Worm (Caenorhabditis elegans): ENCODE data around the gene F55G1.15.

Gene F55G1.15

DNA sequence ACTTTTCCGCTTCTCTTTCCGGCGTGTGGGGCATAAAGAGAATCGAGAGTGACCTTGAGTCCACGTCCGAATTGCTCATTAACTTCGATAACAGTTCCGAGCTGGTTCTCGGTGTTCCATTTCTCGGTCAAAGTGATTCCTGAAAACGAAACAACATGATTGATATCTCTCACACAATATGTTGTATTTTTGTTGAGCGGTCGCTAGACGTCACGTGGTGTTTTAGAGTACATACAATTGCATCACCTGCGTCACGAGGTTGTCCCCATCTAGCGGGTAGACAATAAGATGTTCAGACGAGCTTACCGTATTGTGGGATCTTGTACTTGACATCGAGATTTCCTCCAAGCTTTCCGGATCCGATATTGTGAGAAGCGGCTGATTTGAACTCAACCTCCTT, 6.1 kb upstream of the F55G1.15 start (continued):
- TF ChIP-seq ZK337.2 (GFP tag; IDR thresholded peaks at IDR 0.05): no peak
- no peak for TF ChIP-seq lir-3 (tag; optimal IDR thresholded peaks at IDR 0.05)
- no peak for TF ChIP-seq saeg-2 (GFP tag; IDR thresholded peaks at IDR 0.05)
- no peak for TF ChIP-seq ces-1 (GFP tag; optimal IDR thresholded peaks at IDR 0.05)
- TF ChIP-seq lin-39 (tag; optimal IDR thresholded peaks at IDR 0.05): no peak
- no peak for TF ChIP-seq tag-97 (GFP tag; IDR thresholded peaks at IDR 0.05)
- peak in 1 of 2 experiments; percentile 6 for TF ChIP-seq daf-16 (GFP tag; optimal IDR thresholded peaks at IDR 0.05)
- TF ChIP-seq daf-16 (tag; optimal IDR thresholded peaks at IDR 0.05): peak; percentile 55
- TF ChIP-seq nhr-77 (tag; optimal IDR thresholded peaks at IDR 0.05): peak; percentile 24
- no peak for TF ChIP-seq F10B5.3 (tag; optimal IDR thresholded peaks at IDR 0.05)
- no peak for TF ChIP-seq F44E2.7 (GFP tag; IDR thresholded peaks at IDR 0.05)
- no peak for TF ChIP-seq lin-1 (GFP tag; IDR thresholded peaks at IDR 0.05)
- no peak for TF ChIP-seq zfp-2 (tag; optimal IDR thresholded peaks at IDR 0.05)
- no peak for TF ChIP-seq vab-7 (GFP tag; IDR thresholded peaks at IDR 0.05)
- TF ChIP-seq aly-2 (tag; optimal IDR thresholded peaks at IDR 0.05): no peak
- TF ChIP-seq duxl-1 (tag; optimal IDR thresholded peaks at IDR 0.05; ENCODE audit: poor library complexity): peak; percentile 17
- TF ChIP-seq ztf-7 (tag; optimal IDR thresholded peaks at IDR 0.05): no peak
- TF ChIP-seq ZK546.5 (tag; optimal IDR thresholded peaks at IDR 0.05): no peak
- no peak for TF ChIP-seq lin-13 (GFP tag; optimal IDR thresholded peaks at IDR 0.05)
- TF ChIP-seq nhr-41 (GFP tag; IDR thresholded peaks at IDR 0.05): no peak
- no peak for TF ChIP-seq snpc-4 (tag; optimal IDR thresholded peaks at IDR 0.05)
- peak; percentile 42 for TF ChIP-seq dve-1 (tag; optimal IDR thresholded peaks at IDR 0.05; ENCODE audit: insufficient read depth)
- no peak for TF ChIP-seq fos-1 (tag; optimal IDR thresholded peaks at IDR 0.05)
- TF ChIP-seq daf-8 (GFP tag; IDR thresholded peaks at IDR 0.05): no peak
- TF ChIP-seq dmd-6 (GFP tag; IDR thresholded peaks at IDR 0.05): peak; percentile 55
- no peak for TF ChIP-seq lin-38 (GFP tag; IDR thresholded peaks at IDR 0.05)
- TF ChIP-seq T20F7.1 (GFP tag; optimal IDR thresholded peaks at IDR 0.05): peak; percentile 7
- no peak for TF ChIP-seq Y75B8A.6 (GFP tag; IDR thresholded peaks at IDR 0.05)
- no peak for TF ChIP-seq F49E8.2 (tag; optimal IDR thresholded peaks at IDR 0.05; ENCODE audit: borderline replicate concordance)
- TF ChIP-seq dmd-9 (GFP tag; IDR thresholded peaks at IDR 0.05): no peak
- peak in 1 of 2 experiments; percentile 48 for TF ChIP-seq mdl-1 (tag; optimal IDR thresholded peaks at IDR 0.05)
- no peak for TF ChIP-seq zag-1 (tag; optimal IDR thresholded peaks at IDR 0.05)
- TF ChIP-seq nhr-48 (tag; optimal IDR thresholded peaks at IDR 0.05): peak; percentile 39
- TF ChIP-seq hlh-11 (tag; optimal IDR thresholded peaks at IDR 0.05): peak; percentile 71
- TF ChIP-seq sdz-12 (GFP tag; optimal IDR thresholded peaks at IDR 0.05): no peak
- no peak for TF ChIP-seq jun-1 (tag; optimal IDR thresholded peaks at IDR 0.05)
- no peak for TF ChIP-seq pha-4 (GFP tag; IDR thresholded peaks at IDR 0.05)
- TF ChIP-seq pha-4 (tag; optimal IDR thresholded peaks at IDR 0.05): no peak
- TF ChIP-seq gei-8 (GFP tag; optimal IDR thresholded peaks at IDR 0.05): no peak
- TF ChIP-seq nhr-10 (tag; optimal IDR thresholded peaks at IDR 0.05): no peak
- no peak for TF ChIP-seq nhr-42 (GFP tag; IDR thresholded peaks at IDR 0.05)
- no peak for TF ChIP-seq zip-2 (tag; optimal IDR thresholded peaks at IDR 0.05)
- no peak for TF ChIP-seq daf-19 (GFP tag; conservative IDR thresholded peaks at IDR 0.05)
- TF ChIP-seq nhr-28 (tag; optimal IDR thresholded peaks at IDR 0.05): peak; percentile 62
- no peak for TF ChIP-seq Y5F2A.4 (GFP tag; optimal IDR thresholded peaks at IDR 0.05)
- no peak for TF ChIP-seq Y105C5A.15 (GFP tag; IDR thresholded peaks at IDR 0.05)
- no peak for TF ChIP-seq pqm-1 (tag; optimal IDR thresholded peaks at IDR 0.05)
- no peak for TF ChIP-seq rbr-2 (tag; optimal IDR thresholded peaks at IDR 0.05)
- no peak for TF ChIP-seq spr-1 (tag; optimal IDR thresholded peaks at IDR 0.05)
- TF ChIP-seq unc-130 (GFP tag; optimal IDR thresholded peaks at IDR 0.05): no peak
- no peak for TF ChIP-seq set-16 (GFP tag; IDR thresholded peaks at IDR 0.05)
- peak in 1 of 2 experiments; percentile 96 for TF ChIP-seq unc-62 (GFP tag; optimal IDR thresholded peaks at IDR 0.05 in 1 of 2)
- TF ChIP-seq unc-62 (tag; optimal IDR thresholded peaks at IDR 0.05): no peak
- TF ChIP-seq snpc-1.2 (GFP tag; IDR thresholded peaks at IDR 0.05): no peak
